Worm (Caenorhabditis elegans) whole organism, young adult: ENCODE data around the gene Y54G2A.76.

Experiments used
- T26A5.8 ChIP-seq: sonication (generic microtip); optimal IDR thresholded peaks from 2 replicates; lab custom pipeline; 2016; ENCODE audit warnings: missing genetic modification characterization, missing compliant biosample characterization
- aptf-2 ChIP-seq: fragments of 200-800 bp; sonication (Bioruptor generic); conservative IDR thresholded peaks from 2 replicates; pipeline ENCODE4 v1.3.6; 2022; ENCODE audit warnings: missing genetic modification reagents, missing genetic modification characterization, missing compliant biosample characterization
- dox-1 ChIP-seq: fragments of 200-800 bp; sonication (Bioruptor generic); IDR thresholded peaks from 2 replicates; pipeline ENCODE4 v1.3.6; 2022; ENCODE audit warnings: missing genetic modification reagents, missing genetic modification characterization, missing compliant biosample characterization
- hmg-20 ChIP-seq: fragments of 200-800 bp; sonication (Bioruptor generic); IDR thresholded peaks from 2 replicates; pipeline ENCODE4 v1.3.6; 2022; ENCODE audit warnings: missing genetic modification reagents, missing genetic modification characterization, missing compliant biosample characterization
- hrde-1 ChIP-seq: sonication (generic microtip); optimal IDR thresholded peaks from 2 replicates; lab custom pipeline; 2016; ENCODE audit warnings: missing genetic modification characterization, mild to moderate bottlenecking, missing compliant biosample characterization, moderate library complexity, missing genotype, missing genetic modification reagents, borderline replicate concordance
- madf-6 ChIP-seq: fragments of 200-800 bp; sonication (Bioruptor generic); IDR thresholded peaks from 2 replicates; pipeline ENCODE4 v1.3.6; 2022; ENCODE audit warnings: missing genetic modification reagents, missing genetic modification characterization, missing compliant biosample characterization
- pbrm-1 ChIP-seq: fragments of 200-800 bp; sonication (Bioruptor generic); IDR thresholded peaks from 2 replicates; pipeline ENCODE4 v1.3.6; 2022; ENCODE audit warnings: missing genetic modification reagents, missing genetic modification characterization, missing compliant biosample characterization
- rcor-1 ChIP-seq: fragments of 200-800 bp; sonication (Bioruptor generic); IDR thresholded peaks from 2 replicates; pipeline ENCODE4 v1.3.6; 2022; ENCODE audit warnings: missing genetic modification reagents, missing genetic modification characterization, missing compliant biosample characterization
- sdz-38 ChIP-seq: sonication (generic microtip); optimal IDR thresholded peaks from 2 replicates; lab custom pipeline; 2016; ENCODE audit warnings: missing genotype, missing genetic modification characterization, missing compliant biosample characterization
- snpc-4 ChIP-seq, 5 experiments: fragments of 150-350 bp in 1 of 5; sonication (generic microtip) in 4 of 5; optimal IDR thresholded peaks; 2 replicates each; lab custom pipeline; 2014 to 2018; ENCODE audit warnings: missing genetic modification characterization in 5 of 5, missing biosample characterization in 3 of 5, antibody characterized with exemption in 2 of 5, mild to moderate bottlenecking in 2 of 5, missing compliant biosample characterization in 2 of 5, missing genotype in 2 of 5, moderate library complexity in 2 of 5, missing genetic modification reagents in 1 of 5
- unc-62 ChIP-seq: fragments of 150-350 bp; optimal IDR thresholded peaks from 2 replicates; lab custom pipeline; 2014; ENCODE audit warnings: missing biosample characterization, missing genetic modification reagents, missing genetic modification characterization

DNA sequence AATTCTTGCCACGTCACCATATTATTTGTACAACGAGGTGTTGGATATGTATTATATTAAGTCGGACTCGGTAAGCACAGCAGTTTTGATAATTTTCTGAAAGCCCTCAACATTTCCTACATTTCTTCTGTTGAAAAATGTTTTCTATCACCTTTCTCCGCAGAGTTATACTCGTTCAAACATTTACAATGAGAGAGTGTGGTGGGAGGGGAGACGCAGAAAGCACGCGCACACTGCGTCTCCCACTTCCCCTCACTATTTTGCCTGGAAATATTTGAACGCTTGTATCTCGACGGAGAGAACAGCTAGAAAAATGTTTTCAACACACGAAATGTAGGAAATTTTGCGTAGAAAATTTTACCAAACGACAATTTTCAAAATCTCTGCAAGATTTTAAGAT is 45.0 kb upstream of the Y54G2A.76 start:
- TF ChIP-seq hrde-1 (no peak), aptf-2 (GFP tag; lab: Robert Waterston, UW) (no peak), unc-62 (no peak), pbrm-1 (GFP tag; lab: Robert Waterston, UW) (no peak), T26A5.8 (no peak), snpc-4 (GFP tag; optimal IDR thresholded peaks at IDR 0.05; lab: Kevin White, UChicago) (no peak), snpc-4 (tag; optimal IDR thresholded peaks at IDR 0.05; lab: Kevin White, UChicago) (no peak), hmg-20 (no peak), dox-1 (GFP tag; lab: Robert Waterston, UW) (no peak), madf-6 (no peak), sdz-38 (tag; lab: Kevin White, UChicago) (no peak), rcor-1 (GFP tag; lab: Robert Waterston, UW) (no peak)
